Worm (Caenorhabditis elegans) whole organism, L3 larva: ENCODE measurements around the gene srh-190.

Experiments used
- aly-2 ChIP-seq: fragments of 150-350 bp; optimal IDR thresholded peaks from 2 replicates; lab custom pipeline; 2014; ENCODE audit warnings: missing biosample characterization, missing genetic modification characterization
- ceh-16 ChIP-seq: sonication (generic microtip); optimal IDR thresholded peaks from 2 replicates; lab custom pipeline; 2017; ENCODE audit warnings: missing biosample characterization, missing genetic modification characterization
- ceh-82 ChIP-seq: fragments of 150-350 bp; optimal IDR thresholded peaks from 2 replicates; lab custom pipeline; 2014; ENCODE audit warnings: missing biosample characterization, missing genetic modification characterization
- ceh-9 ChIP-seq: sonication (generic microtip); optimal IDR thresholded peaks from 2 replicates; lab custom pipeline; 2018; ENCODE audit warnings: missing biosample characterization, missing genetic modification characterization
- daf-12 ChIP-seq: fragments of 150-350 bp; optimal IDR thresholded peaks from 2 replicates; lab custom pipeline; 2014; ENCODE audit warnings: missing biosample characterization, missing genetic modification reagents, missing genetic modification characterization
- egl-27 ChIP-seq: sonication (generic microtip); optimal IDR thresholded peaks from 4 replicates; lab custom pipeline; 2017; ENCODE audit warnings: missing biosample characterization, missing genetic modification reagents, missing genetic modification characterization
- elt-1 ChIP-seq: fragments of 150-350 bp; optimal IDR thresholded peaks from 2 replicates; lab custom pipeline; 2014; ENCODE audit warnings: missing biosample characterization, missing genetic modification characterization
- elt-3 ChIP-seq, 3 experiments: fragments of 150-350 bp in 1 of 3; sonication (generic microtip) in 2 of 3; optimal IDR thresholded peaks; 2 replicates in 2 of 3; 4 replicates in 1 of 3; lab custom pipeline; 2014 to 2017; ENCODE audit warnings: missing biosample characterization in 3 of 3, missing genetic modification characterization in 3 of 3
- eor-1 ChIP-seq, 2 experiments: fragments of 150-350 bp; optimal IDR thresholded peaks; 2 replicates each; lab custom pipeline; 2014 to 2018; ENCODE audit warnings: missing biosample characterization in 2 of 2, missing genetic modification characterization in 2 of 2
- fkh-10 ChIP-seq: sonication (generic microtip); optimal IDR thresholded peaks from 2 replicates; lab custom pipeline; 2017; ENCODE audit warnings: missing biosample characterization, missing genetic modification reagents, missing genetic modification characterization
- fkh-2 ChIP-seq: fragments of 150-350 bp; optimal IDR thresholded peaks from 2 replicates; lab custom pipeline; 2014; ENCODE audit warnings: missing biosample characterization, missing genetic modification reagents, missing genetic modification characterization
- fos-1 ChIP-seq: fragments of 150-350 bp; optimal IDR thresholded peaks from 2 replicates; lab custom pipeline; 2014; ENCODE audit warnings: missing biosample characterization, missing genetic modification characterization
- hmg-11 ChIP-seq: sonication (generic microtip); optimal IDR thresholded peaks from 2 replicates; lab custom pipeline; 2016; ENCODE audit warnings: missing genetic modification characterization, missing compliant biosample characterization
- lin-15B ChIP-seq: fragments of 150-350 bp; optimal IDR thresholded peaks from 2 replicates; lab custom pipeline; 2014; ENCODE audit warnings: missing biosample characterization, missing genetic modification characterization
- lin-39 ChIP-seq: fragments of 150-350 bp; optimal IDR thresholded peaks from 2 replicates; lab custom pipeline; 2018; ENCODE audit warnings: missing biosample characterization, missing genetic modification reagents, missing genetic modification characterization
- lsy-12 ChIP-seq: sonication (generic microtip); optimal IDR thresholded peaks from 2 replicates; lab custom pipeline; 2016; ENCODE audit warnings: mild to moderate bottlenecking, missing genetic modification characterization, missing compliant biosample characterization
- mdl-1 ChIP-seq: fragments of 150-350 bp; optimal IDR thresholded peaks from 2 replicates; lab custom pipeline; 2014; ENCODE audit warnings: missing biosample characterization, missing genetic modification characterization
- nfya-1 ChIP-seq: sonication (generic microtip); optimal IDR thresholded peaks from 2 replicates; lab custom pipeline; 2017; ENCODE audit warnings: missing genetic modification characterization, mild to moderate bottlenecking, missing compliant biosample characterization, antibody characterized with exemption, moderate library complexity; ENCODE audit not compliant: insufficient read depth
- nhr-11 ChIP-seq: fragments of 150-350 bp; optimal IDR thresholded peaks from 2 replicates; lab custom pipeline; 2014; ENCODE audit warnings: missing biosample characterization, missing genetic modification characterization
- nhr-12 ChIP-seq: fragments of 150-350 bp; optimal IDR thresholded peaks from 2 replicates; lab custom pipeline; 2014; ENCODE audit warnings: missing biosample characterization, missing genetic modification characterization
- nhr-237 ChIP-seq: fragments of 150-350 bp; optimal IDR thresholded peaks from 2 replicates; lab custom pipeline; 2014; ENCODE audit warnings: missing biosample characterization, missing genetic modification characterization
- nhr-25 ChIP-seq: sonication (generic microtip); optimal IDR thresholded peaks from 2 replicates; lab custom pipeline; 2017; ENCODE audit warnings: missing biosample characterization, missing genetic modification characterization
- nhr-43 ChIP-seq: sonication (generic microtip); optimal IDR thresholded peaks from 2 replicates; lab custom pipeline; 2016; ENCODE audit warnings: mild to moderate bottlenecking, missing genetic modification characterization, missing compliant biosample characterization; ENCODE audit not compliant: poor library complexity, severe bottlenecking
- nhr-67 ChIP-seq: fragments of 150-350 bp; optimal IDR thresholded peaks from 2 replicates; lab custom pipeline; 2014; ENCODE audit warnings: missing biosample characterization, missing genetic modification characterization
- pha-4 ChIP-seq: fragments of 150-350 bp; optimal IDR thresholded peaks from 2 replicates; lab custom pipeline; 2014; ENCODE audit warnings: missing biosample characterization, missing genetic modification reagents, missing genetic modification characterization
- pqm-1 ChIP-seq: fragments of 150-350 bp; optimal IDR thresholded peaks from 2 replicates; lab custom pipeline; 2017; ENCODE audit warnings: missing biosample characterization, missing genetic modification characterization, inconsistent platforms
- sea-2 ChIP-seq: fragments of 150-350 bp; sonication (generic microtip); optimal IDR thresholded peaks from 4 replicates; lab custom pipeline; 2014; ENCODE audit warnings: missing biosample characterization, missing genetic modification reagents, missing genetic modification characterization
- snpc-4 ChIP-seq: fragments of 150-350 bp; optimal IDR thresholded peaks from 2 replicates; lab custom pipeline; 2014; ENCODE audit warnings: missing biosample characterization, missing genetic modification characterization
- tbx-2 ChIP-seq: sonication (generic microtip); optimal IDR thresholded peaks from 2 replicates; lab custom pipeline; 2016; ENCODE audit warnings: mild to moderate bottlenecking, missing genetic modification characterization, missing compliant biosample characterization
- unc-62 ChIP-seq: fragments of 150-350 bp; sonication (generic microtip); optimal IDR thresholded peaks from 4 replicates; lab custom pipeline; 2014; ENCODE audit warnings: missing biosample characterization, missing genetic modification reagents, missing genetic modification characterization
- zag-1 ChIP-seq: fragments of 150-350 bp; optimal IDR thresholded peaks from 2 replicates; lab custom pipeline; 2014; ENCODE audit warnings: missing biosample characterization, missing genetic modification characterization
- ztf-11 ChIP-seq: fragments of 150-350 bp; optimal IDR thresholded peaks from 2 replicates; lab custom pipeline; 2014; ENCODE audit warnings: missing biosample characterization, missing genetic modification characterization
- ztf-4 ChIP-seq: fragments of 150-350 bp; optimal IDR thresholded peaks from 2 replicates; lab custom pipeline; 2014; ENCODE audit warnings: missing biosample characterization, missing genetic modification characterization

Gene srh-190

DNA sequence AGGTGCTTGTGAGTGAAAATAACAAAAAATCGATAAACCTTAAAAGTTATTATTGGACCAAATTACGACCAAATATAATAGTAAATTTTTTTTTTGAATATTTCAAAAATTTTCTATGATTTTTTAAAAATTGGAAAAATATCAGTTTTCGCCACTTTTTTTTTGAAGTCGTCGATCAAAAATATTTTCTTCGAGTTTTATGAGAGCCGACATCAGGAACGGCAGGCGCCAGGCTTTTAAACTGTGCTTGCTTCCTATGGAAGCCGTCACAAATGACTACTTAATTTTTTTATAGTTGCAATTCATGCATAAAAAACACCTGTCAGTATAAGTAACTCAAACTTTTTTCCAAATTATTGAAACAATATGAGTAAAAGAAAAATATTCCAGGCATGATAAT lies 517 bp downstream of the srh-190 start:
- no peak for TF ChIP-seq nhr-25 (tag; lab: Kevin White, UChicago)
- TF ChIP-seq nhr-12: no peak
- TF ChIP-seq eor-1 (tag; optimal IDR thresholded peaks at IDR 0.05; lab: Kevin White, UChicago): no peak
- TF ChIP-seq nhr-11 (tag; lab: Kevin White, UChicago): no peak
- TF ChIP-seq ztf-11: no peak
- no peak for TF ChIP-seq mdl-1 (tag; lab: Kevin White, UChicago)
- TF ChIP-seq, all 47 proteins: peak for 0

ce11 chrV:3905841-3906240 lies 2.9 kb downstream of the srh-190 start, which contains the start of gene nhr-156:
nhr-156 (plus strand) TSS chrV:3906106.
- no peak for TF ChIP-seq fkh-2 (tag; lab: Kevin White, UChicago)
- TF ChIP-seq nhr-25 (tag; lab: Kevin White, UChicago): no peak
- no peak for TF ChIP-seq ceh-82 (tag; lab: Kevin White, UChicago)
- TF ChIP-seq daf-12: no peak
- no peak for TF ChIP-seq lin-15B (tag; lab: Kevin White, UChicago)
- no peak for TF ChIP-seq elt-3 (tag; optimal IDR thresholded peaks at IDR 0.05; lab: Kevin White, UChicago)
- TF ChIP-seq hmg-11 (tag; lab: Kevin White, UChicago): no peak
- TF ChIP-seq mdl-1 (tag; lab: Kevin White, UChicago): no peak
- no peak for TF ChIP-seq snpc-4
- TF ChIP-seq pqm-1 (tag; lab: Kevin White, UChicago): no peak
- no peak for TF ChIP-seq ztf-4
- TF ChIP-seq nhr-67 (tag; lab: Kevin White, UChicago): no peak
- no peak for TF ChIP-seq unc-62 (GFP tag; lab: Kevin White, UChicago)
- TF ChIP-seq zag-1 (tag; lab: Kevin White, UChicago): no peak

DNA sequence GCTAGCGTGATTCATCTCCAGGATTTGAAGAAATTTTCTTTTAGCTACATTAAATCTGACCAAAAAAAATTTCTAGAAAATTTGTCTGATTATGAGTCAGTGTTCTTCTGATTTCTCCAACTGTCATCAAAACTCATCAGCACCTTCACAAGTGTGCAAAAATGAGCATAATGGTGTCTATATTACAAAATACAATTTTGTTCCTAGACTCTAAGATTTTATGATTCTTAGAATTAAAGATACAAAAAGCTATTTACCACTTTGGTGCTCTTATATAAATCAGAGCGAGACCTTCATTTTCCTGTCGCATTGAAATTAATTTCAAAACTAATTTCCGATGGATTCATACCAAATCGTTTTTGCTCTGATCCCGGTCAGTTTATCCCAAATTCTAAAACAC lies 9.6 kb downstream of the srh-190 start, which contains the start of gene srx-68:
Gene srx-68 (plus strand): TSS at position 301 of the 400 bp plus-strand sequence.
- TF ChIP-seq nhr-43 (tag; lab: Kevin White, UChicago): no peak
- TF ChIP-seq unc-62 (GFP tag; lab: Kevin White, UChicago): no peak
- no peak for TF ChIP-seq eor-1 (tag; optimal IDR thresholded peaks at IDR 0.05; lab: Kevin White, UChicago)
- no peak for TF ChIP-seq lin-39 (tag; lab: Kevin White, UChicago)
- no peak for TF ChIP-seq fkh-2 (tag; lab: Kevin White, UChicago)
- no peak for TF ChIP-seq tbx-2 (tag; lab: Kevin White, UChicago)

ce11 chrV:3913131-3913530 lies 10.2 kb downstream of the srh-190 start:
- TF ChIP-seq fkh-2 (tag; lab: Kevin White, UChicago) (no peak), ceh-9 (tag; lab: Kevin White, UChicago) (no peak), egl-27 (tag; lab: Kevin White, UChicago) (no peak), elt-1 (tag; lab: Kevin White, UChicago) (no peak), fos-1 (tag; lab: Kevin White, UChicago) (no peak), sea-2 (GFP tag; lab: Kevin White, UChicago) (no peak), fkh-10 (GFP tag; lab: Kevin White, UChicago) (no peak), snpc-4 (no peak), mdl-1 (tag; lab: Kevin White, UChicago) (no peak), nhr-237 (tag; lab: Kevin White, UChicago) (no peak), hmg-11 (tag; lab: Kevin White, UChicago) (no peak), nhr-11 (tag; lab: Kevin White, UChicago) (no peak), nfya-1 (tag; lab: Kevin White, UChicago) (no peak), pha-4 (tag; lab: Kevin White, UChicago) (no peak), lsy-12 (tag; lab: Kevin White, UChicago) (no peak)

DNA sequence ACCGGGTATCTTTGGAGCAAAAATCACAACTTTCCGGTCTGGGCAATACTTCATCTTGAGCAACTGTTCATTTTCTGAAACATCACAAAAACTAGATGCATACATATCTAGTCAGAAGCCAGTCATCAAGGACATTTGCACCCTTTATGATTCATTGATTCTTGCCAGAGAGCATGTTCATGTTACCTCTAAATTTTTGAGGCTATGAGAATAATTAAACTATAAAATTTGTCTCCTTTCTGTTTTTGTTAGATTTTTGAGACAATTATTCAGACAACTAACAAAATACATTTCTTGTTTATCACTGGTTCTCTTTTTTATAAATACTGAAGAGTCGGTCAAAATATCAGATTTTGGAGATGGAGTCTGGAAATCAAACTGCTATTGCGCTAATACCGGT lies 13.6 kb downstream of the srh-190 start, which contains the start of gene srx-67:
Gene srx-67 (plus strand): TSS at position 301 of the 400 bp plus-strand sequence.
- TF ChIP-seq elt-1 (tag; lab: Kevin White, UChicago) (no peak), aly-2 (no peak), sea-2 (GFP tag; lab: Kevin White, UChicago) (no peak), unc-62 (GFP tag; lab: Kevin White, UChicago) (no peak), lin-15B (tag; lab: Kevin White, UChicago) (no peak), nhr-237 (tag; lab: Kevin White, UChicago) (no peak), nhr-43 (tag; lab: Kevin White, UChicago) (no peak), lin-39 (tag; lab: Kevin White, UChicago) (no peak), lsy-12 (tag; lab: Kevin White, UChicago) (no peak), tbx-2 (tag; lab: Kevin White, UChicago) (no peak), ceh-82 (tag; lab: Kevin White, UChicago) (no peak), ceh-9 (tag; lab: Kevin White, UChicago) (no peak), mdl-1 (tag; lab: Kevin White, UChicago) (no peak), ceh-16 (tag; lab: Kevin White, UChicago) (no peak), hmg-11 (tag; lab: Kevin White, UChicago) (no peak)
